Worm (Caenorhabditis elegans): Measurements from ENCODE around the gene clec-265.

clec-265 gene

ce11 chrX:3049233-3049632, 17.6 kb downstream of the clec-265 start (continued):
- TF ChIP-seq ama-1 (optimal IDR thresholded peaks at IDR 0.05) (no peak), ama-1 (GFP tag; optimal IDR thresholded peaks at IDR 0.05) (no peak), egrh-3 (GFP tag; IDR thresholded peaks at IDR 0.05) (no peak), madf-3 (GFP tag; IDR thresholded peaks at IDR 0.05) (no peak), efl-1 (GFP tag; optimal IDR thresholded peaks at IDR 0.05) (no peak), lsl-1 (GFP tag; optimal IDR thresholded peaks at IDR 0.05) (no peak), hrde-1 (tag; optimal IDR thresholded peaks at IDR 0.05; ENCODE audit: borderline replicate concordance) (no peak), sdz-38 (tag; optimal IDR thresholded peaks at IDR 0.05) (no peak), hmg-1.2 (GFP tag; IDR thresholded peaks at IDR 0.05) (peak; percentile 82; the same call in 1 of the 2 replicates), ztf-26 (tag; optimal IDR thresholded peaks at IDR 0.05) (no peak), gei-17 (GFP tag; optimal IDR thresholded peaks at IDR 0.05) (no peak), rcor-1 (GFP tag; IDR thresholded peaks at IDR 0.05) (no peak), F23B12.7 (tag; optimal IDR thresholded peaks at IDR 0.05; ENCODE audit: insufficient read depth) (no peak)

DNA sequence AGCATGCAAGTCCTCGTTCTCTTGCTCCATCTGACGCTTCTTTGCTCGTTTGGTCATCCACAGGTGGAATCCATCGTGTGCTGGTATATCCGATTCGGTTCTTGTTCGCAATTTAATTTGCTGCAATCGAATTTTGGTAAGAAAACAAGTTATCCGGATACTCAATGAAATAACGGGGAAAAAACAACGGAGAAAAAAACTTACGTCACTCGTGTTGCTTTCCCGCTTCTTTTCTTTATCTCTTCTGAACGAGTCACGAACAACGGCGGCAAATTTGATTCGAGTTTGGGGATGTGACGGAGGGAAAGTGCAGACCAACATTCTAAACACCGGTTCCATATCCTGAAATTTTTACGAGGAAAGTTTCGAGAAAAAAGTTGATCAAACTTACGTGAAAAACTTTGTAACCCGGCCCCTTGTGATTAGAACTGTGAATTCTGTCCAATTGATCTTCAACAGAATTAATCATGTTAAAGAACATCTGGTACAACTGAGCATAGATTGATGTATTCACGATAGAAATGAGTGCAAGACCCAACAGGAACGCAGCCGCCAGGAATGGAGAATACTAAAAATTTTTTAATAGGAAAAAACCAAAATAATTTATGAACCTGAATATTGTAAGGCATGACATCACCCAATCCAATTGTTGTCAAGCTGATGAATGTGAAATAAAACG, 19.9 kb downstream of the clec-265 start:
- TF ChIP-seq ztf-6 (GFP tag; IDR thresholded peaks at IDR 0.05) (no peak), F23B12.7 (tag; optimal IDR thresholded peaks at IDR 0.05; ENCODE audit: insufficient read depth) (no peak), ekl-4 (GFP tag; IDR thresholded peaks at IDR 0.05) (no peak), mxl-1 (tag; optimal IDR thresholded peaks at IDR 0.05) (no peak), mes-4 (tag; optimal IDR thresholded peaks at IDR 0.05) (no peak), nhr-90 (tag; optimal IDR thresholded peaks at IDR 0.05) (no peak)

DNA sequence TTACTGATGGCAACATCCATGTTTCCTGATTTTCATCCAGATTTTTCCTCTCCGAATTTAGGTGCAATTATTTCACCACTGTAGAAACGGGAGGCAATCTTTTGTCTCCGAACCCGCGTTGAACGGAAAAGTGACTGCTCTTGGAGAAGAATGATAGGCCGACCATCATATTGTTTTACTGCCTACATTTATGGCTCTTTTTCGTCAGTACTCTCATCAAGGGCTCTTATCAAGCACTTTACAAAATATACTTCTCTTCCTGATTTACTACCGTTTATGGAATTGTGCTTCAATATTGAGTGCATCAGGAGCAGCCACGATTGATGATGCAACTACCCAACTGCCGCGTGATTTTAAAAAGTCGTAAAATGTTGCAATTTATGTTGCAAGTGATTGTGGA, 22.8 kb downstream of the clec-265 start:
- TF ChIP-seq hsf-1 (GFP tag; IDR thresholded peaks at IDR 0.05) (no peak), C17E4.6 (GFP tag; IDR thresholded peaks at IDR 0.05) (no peak), ZK185.1 (tag; optimal IDR thresholded peaks at IDR 0.05; ENCODE audit: poor library complexity, severe bottlenecking) (no peak), repo-1 (tag; optimal IDR thresholded peaks at IDR 0.05) (no peak), nhr-27 (tag; optimal IDR thresholded peaks at IDR 0.05) (no peak), D2030.7 (GFP tag; IDR thresholded peaks at IDR 0.05) (no peak), chd-7 (tag; optimal IDR thresholded peaks at IDR 0.05) (no peak), sea-2 (GFP tag; IDR thresholded peaks at IDR 0.05) (no peak), C06A6.2 (GFP tag; conservative IDR thresholded peaks at IDR 0.05) (no peak), nhr-120 (GFP tag; IDR thresholded peaks at IDR 0.05) (no peak), T26A5.8 (tag; optimal IDR thresholded peaks at IDR 0.05) (no peak), attf-5 (GFP tag; optimal IDR thresholded peaks at IDR 0.05) (no peak), lin-54 (GFP tag; optimal IDR thresholded peaks at IDR 0.05) (no peak), madf-6 (GFP tag; IDR thresholded peaks at IDR 0.05) (no peak), nhr-90 (tag; optimal IDR thresholded peaks at IDR 0.05) (no peak), ceh-40 (GFP tag; IDR thresholded peaks at IDR 0.05) (no peak), snpc-1.1 (tag; optimal IDR thresholded peaks at IDR 0.05; ENCODE audit: insufficient read depth) (no peak), F37B4.10 (GFP tag; IDR thresholded peaks at IDR 0.05) (no peak), nfya-1 (tag; optimal IDR thresholded peaks at IDR 0.05; ENCODE audit: borderline replicate concordance, insufficient read depth) (no peak)

ce11 chrX:3054802-3055201, 23.2 kb downstream of the clec-265 start, which contains the start of gene twk-26:
Gene twk-26 (minus strand): TSS chrX:3054824.
- TF ChIP-seq lir-1 (GFP tag; conservative IDR thresholded peaks at IDR 0.05) (no peak), mxl-1 (tag; optimal IDR thresholded peaks at IDR 0.05) (no peak), ztf-6 (GFP tag; IDR thresholded peaks at IDR 0.05) (no peak), dox-1 (GFP tag; IDR thresholded peaks at IDR 0.05) (no peak), hmg-1.2 (GFP tag; IDR thresholded peaks at IDR 0.05) (no peak), nhr-80 (tag; optimal IDR thresholded peaks at IDR 0.05) (peak; percentile 53)

All from whole organism, young adult.